Fruit fly (Drosophila melanogaster) whole organism, pupa: ENCODE measurements around the gene Cep135.

ENCODE experiments used
- CG10348 ChIP-seq: fragments of 200-800 bp; sonication (Bioruptor generic); IDR thresholded peaks from 2 replicates; pipeline ENCODE4 v1.3.6; 2022; ENCODE audit warnings: missing biosample characterization, missing genetic modification characterization
- CG12605 ChIP-seq: fragments of 200-800 bp; sonication (Bioruptor generic); IDR thresholded peaks from 2 replicates; pipeline ENCODE4 v1.3.6; 2022; ENCODE audit warnings: missing biosample characterization, missing genetic modification characterization
- CG13204 ChIP-seq: fragments of 200-800 bp; sonication (Bioruptor generic); optimal IDR thresholded peaks from 2 replicates; lab custom pipeline; 2018; ENCODE audit warnings: missing biosample characterization, mild to moderate bottlenecking, missing genetic modification characterization, moderate library complexity
- CG14655 ChIP-seq: fragments of 200-800 bp; sonication (Bioruptor generic); optimal IDR thresholded peaks from 3 replicates; lab custom pipeline; 2017; ENCODE audit warnings: mild to moderate bottlenecking, missing biosample characterization, missing genetic modification reagents, missing genetic modification characterization
- CG15710 ChIP-seq: fragments of 200-800 bp; sonication (Bioruptor generic); optimal IDR thresholded peaks from 2 replicates; lab custom pipeline; 2018; ENCODE audit warnings: missing biosample characterization, mild to moderate bottlenecking, missing genetic modification characterization, moderate library complexity
- CG17806 ChIP-seq: fragments of 200-800 bp; sonication (Bioruptor generic); optimal IDR thresholded peaks from 2 replicates; lab custom pipeline; 2018; ENCODE audit warnings: missing biosample characterization, mild to moderate bottlenecking, missing genetic modification characterization, moderate library complexity
- CG32121 ChIP-seq: fragments of 200-800 bp; sonication (Bioruptor generic); IDR thresholded peaks from 2 replicates; pipeline ENCODE4 v1.3.6; 2022; ENCODE audit warnings: missing biosample characterization, missing genetic modification characterization
- CG34367 ChIP-seq: fragments of 200-800 bp; sonication (Bioruptor generic); optimal IDR thresholded peaks from 2 replicates; lab custom pipeline; 2018; ENCODE audit warnings: missing biosample characterization, mild to moderate bottlenecking, missing genetic modification characterization
- CG4496 ChIP-seq: fragments of 200-800 bp; sonication (Bioruptor generic); IDR thresholded peaks from 3 replicates; pipeline ENCODE4 v1.3.6; 2022; ENCODE audit warnings: missing biosample characterization, missing genetic modification characterization
- CG8159 ChIP-seq: fragments of 200-800 bp; sonication (Bioruptor generic); optimal IDR thresholded peaks from 3 replicates; lab custom pipeline; 2018; ENCODE audit warnings: missing biosample characterization, mild to moderate bottlenecking, missing genetic modification characterization, moderate library complexity
- CG8301 ChIP-seq: fragments of 200-800 bp; sonication (Bioruptor generic); optimal IDR thresholded peaks from 2 replicates; lab custom pipeline; 2018; ENCODE audit warnings: missing biosample characterization, mild to moderate bottlenecking, missing genetic modification characterization
- CG9948 ChIP-seq: fragments of 200-800 bp; sonication (Bioruptor generic); optimal IDR thresholded peaks from 2 replicates; lab custom pipeline; 2018; ENCODE audit warnings: missing biosample characterization, mild to moderate bottlenecking, missing genetic modification characterization, moderate library complexity
- D1 ChIP-seq: fragments of 200-800 bp; sonication (Bioruptor generic); optimal IDR thresholded peaks from 2 replicates; lab custom pipeline; 2018; ENCODE audit warnings: missing biosample characterization, mild to moderate bottlenecking, missing genetic modification characterization, moderate library complexity
- EcR ChIP-seq: fragments of 200-800 bp; sonication (Bioruptor generic); optimal IDR thresholded peaks from 3 replicates; lab custom pipeline; 2019; ENCODE audit warnings: missing biosample characterization, missing genetic modification characterization, mild to moderate bottlenecking, moderate library complexity, missing genetic modification reagents
- Ets98B ChIP-seq: fragments of 200-800 bp; sonication (Bioruptor generic); IDR thresholded peaks from 2 replicates; pipeline ENCODE4 v1.3.6; 2022; ENCODE audit warnings: missing biosample characterization, missing genetic modification characterization
- Pif1A ChIP-seq: fragments of 200-800 bp; sonication (Bioruptor generic); optimal IDR thresholded peaks from 3 replicates; lab custom pipeline; 2016; ENCODE audit warnings: missing biosample characterization, missing genetic modification characterization
- Pif1B ChIP-seq: fragments of 200-800 bp; sonication (Bioruptor generic); optimal IDR thresholded peaks from 3 replicates; lab custom pipeline; 2016; ENCODE audit warnings: missing biosample characterization, missing genetic modification characterization
- Snoo ChIP-seq: fragments of 200-800 bp; sonication (Bioruptor generic); optimal IDR thresholded peaks from 3 replicates; lab custom pipeline; 2017; ENCODE audit warnings: missing biosample characterization, mild to moderate bottlenecking, missing genetic modification characterization, inconsistent platforms
- fd96Ca ChIP-seq: fragments of 200-800 bp; sonication (Bioruptor generic); IDR thresholded peaks from 3 replicates; pipeline ENCODE4 v1.3.6; 2022; ENCODE audit warnings: missing biosample characterization, missing genetic modification characterization
- gl ChIP-seq: fragments of 200-800 bp; sonication (Bioruptor generic); optimal IDR thresholded peaks from 2 replicates; lab custom pipeline; 2018; ENCODE audit warnings: missing biosample characterization, mild to moderate bottlenecking, missing genetic modification characterization
- rn ChIP-seq: fragments of 200-800 bp; sonication (Bioruptor generic); IDR thresholded peaks from 2 replicates; pipeline ENCODE4 v1.3.6; 2022; ENCODE audit warnings: missing biosample characterization, missing genetic modification characterization

Cep135 gene

dm6 chr3L:15140268-15140957 is 23.9 kb downstream of the Cep135 start:
- TF ChIP-seq CG34367 (tag; lab: Kevin White, UChicago) (no peak), CG14655 (GFP tag; lab: Kevin White, UChicago) (no peak), CG12605 (GFP tag; lab: Robert Waterston, UW) (no peak), fd96Ca (GFP tag; lab: Robert Waterston, UW) (no peak), CG32121 (GFP tag; lab: Robert Waterston, UW) (no peak), CG9948 (no peak), EcR (no peak), rn (no peak), D1 (no peak), CG10348 (GFP tag; lab: Robert Waterston, UW) (no peak), gl (tag; lab: Kevin White, UChicago) (no peak), CG15710 (tag; lab: Kevin White, UChicago) (no peak), CG8159 (tag; lab: Kevin White, UChicago) (no peak), CG4496 (GFP tag; lab: Robert Waterston, UW) (no peak)

DNA sequence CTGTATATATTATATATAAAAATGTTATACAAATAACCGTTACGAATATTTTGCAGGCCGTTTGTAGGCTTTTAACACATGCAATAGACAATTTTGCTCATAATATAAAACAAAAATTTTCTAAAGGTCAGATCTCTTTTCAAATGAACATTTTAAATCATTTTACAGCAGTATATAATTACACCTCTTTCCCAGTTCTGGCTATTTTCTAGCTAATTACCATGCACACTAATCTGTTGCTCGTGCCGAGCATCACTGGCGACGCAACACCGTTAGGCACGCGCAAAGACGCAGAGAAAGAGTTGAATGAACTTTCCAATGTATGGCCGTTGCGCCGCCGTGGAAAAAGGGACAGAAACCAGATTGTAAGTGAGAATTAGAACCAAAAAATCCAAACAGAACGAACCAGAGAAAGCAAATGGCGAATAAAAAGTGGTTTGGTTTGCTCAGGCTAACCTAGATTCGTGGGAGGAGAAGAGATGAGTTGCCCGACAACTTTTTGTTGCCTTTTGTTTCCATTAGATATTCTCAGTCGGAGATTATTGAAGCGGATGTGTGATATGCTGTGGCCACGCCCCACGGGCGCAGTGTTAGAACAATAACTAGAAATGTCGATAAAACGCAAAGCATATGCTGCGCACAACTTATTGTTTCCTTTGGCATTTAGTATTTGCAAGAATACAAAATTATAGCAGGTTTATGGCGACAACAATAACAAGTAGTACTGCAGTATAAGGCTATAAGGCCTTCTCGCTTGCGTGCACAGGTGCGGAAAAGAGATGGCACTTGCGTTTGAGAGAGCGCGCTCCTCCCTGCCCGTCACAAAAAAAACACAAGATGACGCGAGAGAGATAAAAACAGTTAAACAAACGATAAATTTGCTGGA is 24.8 kb downstream of the Cep135 start:
- TF ChIP-seq CG9948 (peak; percentile 8), EcR (peak; percentile 90), CG14655 (GFP tag; lab: Kevin White, UChicago) (peak; percentile 46), CG17806 (tag; lab: Kevin White, UChicago) (no peak), Ets98B (GFP tag; lab: Robert Waterston, UW) (peak; percentile 59), CG8159 (tag; lab: Kevin White, UChicago) (peak; percentile 3), CG10348 (GFP tag; lab: Robert Waterston, UW) (no peak), Snoo (tag; lab: Kevin White, UChicago) (no peak), rn (no peak), gl (tag; lab: Kevin White, UChicago) (peak; percentile 40), D1 (no peak), CG13204 (GFP tag; lab: Kevin White, UChicago) (peak; percentile 51), CG15710 (tag; lab: Kevin White, UChicago) (peak; percentile 23), CG12605 (GFP tag; lab: Robert Waterston, UW) (no peak), Pif1B (GFP tag; lab: Kevin White, UChicago) (peak; percentile 2), fd96Ca (GFP tag; lab: Robert Waterston, UW) (no peak; the same call in 2 of the 3 replicates), CG34367 (tag; lab: Kevin White, UChicago) (peak; percentile 18), CG4496 (GFP tag; lab: Robert Waterston, UW) (peak; percentile 74), Pif1A (GFP tag; lab: Kevin White, UChicago) (no peak), CG32121 (GFP tag; lab: Robert Waterston, UW) (peak; percentile 24; the same call in 1 of the 2 replicates), CG8301 (peak; percentile 24)

DNA sequence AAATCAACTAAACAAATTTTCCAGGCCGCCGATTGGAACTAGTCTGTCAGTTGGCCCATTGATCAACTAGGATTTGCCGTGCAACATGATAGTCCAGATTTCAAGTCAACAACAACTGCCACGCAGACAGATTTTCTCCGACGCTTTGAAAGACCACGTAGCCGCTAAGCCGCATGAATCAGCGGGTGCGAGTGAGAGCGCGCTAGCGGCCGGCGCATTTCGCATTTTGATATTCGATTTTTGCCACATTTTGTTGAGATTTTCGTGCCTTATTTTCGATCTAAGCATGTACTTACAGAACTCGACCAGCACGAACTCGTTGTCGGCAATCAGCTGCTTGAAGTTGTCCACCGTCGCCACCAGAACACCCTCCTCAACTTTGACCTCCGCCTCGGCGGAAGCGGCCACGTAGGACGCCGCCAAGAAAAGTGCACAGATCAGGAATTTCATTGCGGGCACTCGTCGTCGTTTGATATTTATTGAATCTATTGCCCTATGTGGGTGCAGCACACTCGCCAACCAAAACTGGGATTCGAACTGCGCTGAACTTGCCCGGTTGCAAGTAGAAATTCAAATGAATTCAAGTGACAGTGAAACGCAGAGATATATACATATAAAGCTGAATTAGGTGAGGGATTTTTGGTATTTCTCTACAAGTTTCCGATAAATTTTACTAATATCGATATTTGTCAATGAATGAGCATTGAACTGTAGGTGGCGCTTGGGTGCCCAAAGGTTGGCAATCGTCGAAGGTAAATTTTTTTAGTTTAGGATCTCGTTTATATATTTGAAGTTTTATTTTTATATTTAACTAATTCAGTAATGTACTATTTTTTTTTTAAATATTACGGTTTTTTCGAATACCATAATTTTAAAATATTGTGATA is 25.7 kb downstream of the Cep135 start, which contains the start of gene Pdi:
Gene Pdi (minus strand): TSS at position 837 of the 887 bp plus-strand sequence.
- TF ChIP-seq rn (no peak), Ets98B (GFP tag; lab: Robert Waterston, UW) (peak; percentile 38; the same call in 1 of the 2 replicates), Snoo (tag; lab: Kevin White, UChicago) (peak; percentile 36), CG4496 (GFP tag; lab: Robert Waterston, UW) (0 out of 3 replicates have a peak, but pooled peaks have one; percentile 39), D1 (no peak), fd96Ca (GFP tag; lab: Robert Waterston, UW) (no peak), CG10348 (GFP tag; lab: Robert Waterston, UW) (no peak), Pif1B (GFP tag; lab: Kevin White, UChicago) (peak; percentile 33), CG17806 (tag; lab: Kevin White, UChicago) (no peak)

- TF ChIP-seq CG4496 (GFP tag; lab: Robert Waterston, UW) (no peak), CG32121 (GFP tag; lab: Robert Waterston, UW) (no peak), CG8301 (no peak), Snoo (tag; lab: Kevin White, UChicago) (no peak), CG34367 (tag; lab: Kevin White, UChicago) (no peak), CG8159 (tag; lab: Kevin White, UChicago) (no peak), CG12605 (GFP tag; lab: Robert Waterston, UW) (no peak), Pif1A (GFP tag; lab: Kevin White, UChicago) (no peak), gl (tag; lab: Kevin White, UChicago) (no peak), D1 (no peak), CG9948 (no peak)
Observed at dm6 chr3L:15143108-15143507, 26.6 kb downstream of the Cep135 start.
